Worm (Caenorhabditis elegans) whole organism, L1 larva: ENCODE data around the gene Y6D1A.2.

Experiments
- C34B4.2 ChIP-seq: sonication (generic microtip); optimal IDR thresholded peaks from 2 replicates; lab custom pipeline; 2017; ENCODE audit warnings: mild to moderate bottlenecking, missing genetic modification characterization, missing compliant biosample characterization
- F16B12.6 ChIP-seq: fragments of 150-350 bp; optimal IDR thresholded peaks from 2 replicates; lab custom pipeline; 2014; ENCODE audit warnings: missing biosample characterization, missing genetic modification characterization
- blmp-1 ChIP-seq: fragments of 150-350 bp; optimal IDR thresholded peaks from 2 replicates; lab custom pipeline; 2014; ENCODE audit warnings: missing biosample characterization, missing genetic modification characterization
- ceh-63 ChIP-seq: fragments of 200-800 bp; sonication (Bioruptor generic); optimal IDR thresholded peaks from 2 replicates; lab custom pipeline; 2018; ENCODE audit warnings: mild to moderate bottlenecking, missing genetic modification characterization, missing compliant biosample characterization
- ceh-8 ChIP-seq: fragments of 200-800 bp; sonication (Bioruptor generic); optimal IDR thresholded peaks from 2 replicates; lab custom pipeline; 2018; ENCODE audit warnings: mild to moderate bottlenecking, missing genetic modification characterization, moderate library complexity, missing compliant biosample characterization
- ces-1 ChIP-seq: fragments of 150-350 bp; optimal IDR thresholded peaks from 2 replicates; lab custom pipeline; 2014; ENCODE audit warnings: missing biosample characterization, missing genetic modification reagents, missing genetic modification characterization
- dpl-1 ChIP-seq, 3 experiments: fragments of 150-350 bp in 2 of 3; sonication (generic microtip) in 1 of 3; optimal IDR thresholded peaks; 2 replicates each; lab custom pipeline; 2014 to 2017; ENCODE audit warnings: missing biosample characterization in 3 of 3, missing genetic modification characterization in 3 of 3, missing genetic modification reagents in 3 of 3
- dsc-1 ChIP-seq: sonication (generic microtip); optimal IDR thresholded peaks from 2 replicates; lab custom pipeline; 2016; ENCODE audit warnings: mild to moderate bottlenecking, missing genetic modification characterization, missing compliant biosample characterization
- efl-1 ChIP-seq, 4 experiments: fragments of 150-350 bp; optimal IDR thresholded peaks in 3 of 4; peaks in 1 of 4; 1 replicate in 1 of 4; 2 replicates in 3 of 4; lab custom pipeline; 2014; ENCODE audit warnings: missing biosample characterization in 2 of 4, missing genetic modification characterization in 2 of 4, missing genetic modification reagents in 2 of 4
- egl-27 ChIP-seq, 2 experiments: fragments of 150-350 bp in 1 of 2; sonication (generic microtip); optimal IDR thresholded peaks; 3 replicates each; lab custom pipeline; 2017 to 2018; ENCODE audit warnings: missing biosample characterization in 2 of 2, missing genetic modification characterization in 2 of 2, missing genetic modification reagents in 2 of 2
- elt-3 ChIP-seq, 6 experiments: fragments of 150-350 bp in 1 of 6; sonication (generic microtip); optimal IDR thresholded peaks; 2 replicates each; lab custom pipeline; 2017 to 2018; ENCODE audit warnings: missing biosample characterization in 6 of 6, missing genetic modification characterization in 6 of 6, inconsistent platforms in 1 of 6
- fkh-4 ChIP-seq: sonication (generic microtip); optimal IDR thresholded peaks from 2 replicates; lab custom pipeline; 2016; ENCODE audit warnings: missing compliant biosample characterization, missing genetic modification characterization, borderline replicate concordance
- grh-1 ChIP-seq: fragments of 200-800 bp; sonication (Bioruptor generic); IDR thresholded peaks from 2 replicates; pipeline ENCODE4 v1.3.6; 2022; ENCODE audit warnings: missing genetic modification reagents, missing genetic modification characterization, missing compliant biosample characterization
- hlh-17 ChIP-seq: fragments of 200-800 bp; sonication (Bioruptor generic); optimal IDR thresholded peaks from 2 replicates; lab custom pipeline; 2018; ENCODE audit warnings: missing genetic modification characterization, mild to moderate bottlenecking, missing compliant biosample characterization, moderate library complexity, borderline replicate concordance
- isw-1 ChIP-seq: fragments of 200-800 bp; sonication (Bioruptor generic); IDR thresholded peaks from 2 replicates; pipeline ENCODE4 v1.3.6; 2022; ENCODE audit warnings: missing genetic modification characterization, missing compliant biosample characterization
- jun-1 ChIP-seq: fragments of 150-350 bp; optimal IDR thresholded peaks from 2 replicates; lab custom pipeline; 2014; ENCODE audit warnings: missing biosample characterization, missing genetic modification reagents, missing genetic modification characterization
- lin-14 ChIP-seq: fragments of 200-800 bp; sonication (Bioruptor generic); optimal IDR thresholded peaks from 2 replicates; lab custom pipeline; 2018; ENCODE audit warnings: mild to moderate bottlenecking, missing genetic modification characterization, moderate library complexity, missing compliant biosample characterization
- lin-15B ChIP-seq: fragments of 150-350 bp; sonication (generic microtip); optimal IDR thresholded peaks from 3 replicates; lab custom pipeline; 2014; ENCODE audit warnings: missing biosample characterization, missing genetic modification characterization
- lin-39 ChIP-seq: fragments of 150-350 bp; optimal IDR thresholded peaks from 2 replicates; lab custom pipeline; 2014; ENCODE audit warnings: missing biosample characterization, missing genetic modification reagents, missing genetic modification characterization
- lir-3 ChIP-seq: sonication (generic microtip); optimal IDR thresholded peaks from 2 replicates; lab custom pipeline; 2016; ENCODE audit warnings: mild to moderate bottlenecking, missing genetic modification characterization, moderate library complexity, missing compliant biosample characterization; ENCODE audit not compliant: poor library complexity
- lsy-2 ChIP-seq, 2 experiments: fragments of 150-350 bp; optimal IDR thresholded peaks; 2 replicates each; lab custom pipeline; 2014; ENCODE audit warnings: missing biosample characterization in 2 of 2, missing genetic modification characterization in 2 of 2
- nhr-12 ChIP-seq: sonication (generic microtip); optimal IDR thresholded peaks from 2 replicates; lab custom pipeline; 2017; ENCODE audit warnings: missing biosample characterization, missing genetic modification characterization
- nhr-20 ChIP-seq: sonication (generic microtip); optimal IDR thresholded peaks from 2 replicates; lab custom pipeline; 2016; ENCODE audit warnings: mild to moderate bottlenecking, missing genetic modification characterization, missing compliant biosample characterization
- nhr-237 ChIP-seq: fragments of 150-350 bp; optimal IDR thresholded peaks from 2 replicates; lab custom pipeline; 2014; ENCODE audit warnings: missing biosample characterization, missing genetic modification characterization
- nhr-71 ChIP-seq: sonication (generic microtip); optimal IDR thresholded peaks from 2 replicates; lab custom pipeline; 2016; ENCODE audit warnings: mild to moderate bottlenecking, missing genetic modification characterization, moderate library complexity, missing compliant biosample characterization
- nhr-76 ChIP-seq: sonication (generic microtip); optimal IDR thresholded peaks from 2 replicates; lab custom pipeline; 2017; ENCODE audit warnings: missing biosample characterization, missing genetic modification characterization
- nhr-84 ChIP-seq: sonication (generic microtip); optimal IDR thresholded peaks from 2 replicates; lab custom pipeline; 2017; ENCODE audit warnings: missing biosample characterization, missing genetic modification characterization
- nhr-90 ChIP-seq: sonication (generic microtip); optimal IDR thresholded peaks from 2 replicates; lab custom pipeline; 2016; ENCODE audit warnings: mild to moderate bottlenecking, missing genetic modification characterization, missing compliant biosample characterization; ENCODE audit not compliant: poor library complexity
- pax-3 ChIP-seq: fragments of 200-800 bp; sonication (Bioruptor generic); optimal IDR thresholded peaks from 2 replicates; lab custom pipeline; 2018; ENCODE audit warnings: mild to moderate bottlenecking, missing genetic modification characterization, moderate library complexity, missing compliant biosample characterization
- rnt-1 ChIP-seq: sonication (generic microtip); optimal IDR thresholded peaks from 2 replicates; lab custom pipeline; 2016; ENCODE audit warnings: mild to moderate bottlenecking, missing genetic modification characterization, moderate library complexity, missing compliant biosample characterization
- tbx-2 ChIP-seq: sonication (generic microtip); optimal IDR thresholded peaks from 2 replicates; lab custom pipeline; 2016; ENCODE audit warnings: missing genetic modification characterization, missing compliant biosample characterization
- unc-130 ChIP-seq: fragments of 150-350 bp; optimal IDR thresholded peaks from 2 replicates; lab custom pipeline; 2017; ENCODE audit warnings: missing biosample characterization, missing genetic modification characterization, inconsistent platforms
- unc-62 ChIP-seq: fragments of 150-350 bp; optimal IDR thresholded peaks from 2 replicates; lab custom pipeline; 2014; ENCODE audit warnings: missing biosample characterization, missing genetic modification reagents, missing genetic modification characterization
- unc-86 ChIP-seq: sonication (generic microtip); optimal IDR thresholded peaks from 2 replicates; lab custom pipeline; 2016; ENCODE audit warnings: missing genetic modification characterization, missing compliant biosample characterization
- ztf-11 ChIP-seq, 2 experiments: sonication (generic microtip); optimal IDR thresholded peaks; 2 replicates each; lab custom pipeline; 2016 to 2017; ENCODE audit warnings: missing genetic modification characterization in 2 of 2, missing biosample characterization in 1 of 2, missing compliant biosample characterization in 1 of 2
- ztf-4 ChIP-seq: fragments of 150-350 bp; optimal IDR thresholded peaks from 2 replicates; lab custom pipeline; 2014; ENCODE audit warnings: missing biosample characterization, missing genetic modification characterization

The Y6D1A.2 gene

ce11 chrII:11830601-11831000 lies 10.9 kb upstream of the Y6D1A.2 start (continued):
- TF ChIP-seq dpl-1 (GFP tag; optimal IDR thresholded peaks at IDR 0.05; lab: Kevin White, UChicago) (peak in 2 of 3 experiments; percentile 42 to 67), elt-3 (tag; optimal IDR thresholded peaks at IDR 0.05; lab: Kevin White, UChicago) (peak in 1 of 6 experiments; percentile 12), lin-15B (tag; lab: Kevin White, UChicago) (peak; percentile 4), nhr-84 (tag; lab: Kevin White, UChicago) (no peak), lin-14 (peak; percentile 67), nhr-237 (tag; lab: Kevin White, UChicago) (no peak), isw-1 (GFP tag; lab: Robert Waterston, UW) (no peak), egl-27 (tag; optimal IDR thresholded peaks at IDR 0.05; lab: Kevin White, UChicago) (no peak), rnt-1 (tag; lab: Kevin White, UChicago) (peak; percentile 33), unc-62 (GFP tag; lab: Kevin White, UChicago) (no peak), F16B12.6 (tag; lab: Kevin White, UChicago) (no peak), lin-39 (tag; lab: Kevin White, UChicago) (no peak), lsy-2 (tag; optimal IDR thresholded peaks at IDR 0.05; lab: Kevin White, UChicago) (peak in 1 of 2 experiments; percentile 62), nhr-71 (peak; percentile 35), unc-86 (tag; lab: Kevin White, UChicago) (no peak)

DNA sequence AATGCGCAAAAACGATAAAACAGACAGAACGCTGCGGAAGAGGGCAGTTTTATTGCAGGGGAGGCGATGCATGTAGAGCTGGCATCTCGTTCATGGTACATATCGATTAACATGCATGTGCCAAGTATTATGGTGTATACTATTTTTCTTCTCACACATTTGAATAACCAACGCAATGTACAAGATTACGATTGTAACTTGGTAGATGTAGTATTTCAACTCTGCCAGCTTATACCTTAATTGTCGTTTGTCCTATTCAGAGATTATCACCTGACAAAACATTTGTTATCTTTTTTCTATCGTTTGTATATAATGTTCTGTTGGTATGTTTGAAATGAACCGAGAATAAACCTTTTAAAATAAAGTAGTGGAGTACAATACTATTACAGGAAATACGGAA lies 10.2 kb upstream of the Y6D1A.2 start, which contains the start of gene pes-5:
TSS of gene pes-5 (minus strand) at position 101 of the 400 bp plus-strand sequence.
- TF ChIP-seq pax-3 (tag; lab: Kevin White, UChicago) = no peak
- TF ChIP-seq lir-3 = no peak
- no peak for TF ChIP-seq ceh-63 (GFP tag; lab: Kevin White, UChicago)
- TF ChIP-seq ces-1 (GFP tag; lab: Kevin White, UChicago) = no peak
- TF ChIP-seq dpl-1 (GFP tag; optimal IDR thresholded peaks at IDR 0.05; lab: Kevin White, UChicago) = no peak
- no peak for TF ChIP-seq jun-1 (tag; lab: Kevin White, UChicago)
- TF ChIP-seq grh-1 (GFP tag; lab: Robert Waterston, UW) = no peak
- no peak for TF ChIP-seq ceh-8 (GFP tag; lab: Kevin White, UChicago)
- no peak for TF ChIP-seq egl-27 (tag; optimal IDR thresholded peaks at IDR 0.05; lab: Kevin White, UChicago)
- TF ChIP-seq unc-130 = no peak
- TF ChIP-seq dsc-1 (tag; lab: Kevin White, UChicago) = no peak
- no peak for TF ChIP-seq hlh-17 (GFP tag; lab: Kevin White, UChicago)
- no peak for TF ChIP-seq blmp-1 (tag; lab: Kevin White, UChicago)
- no peak for TF ChIP-seq C34B4.2 (tag; lab: Kevin White, UChicago)
- no peak for TF ChIP-seq ztf-11 (tag; optimal IDR thresholded peaks at IDR 0.05; lab: Kevin White, UChicago)
- no peak for TF ChIP-seq nhr-76 (tag; lab: Kevin White, UChicago)

- TF ChIP-seq efl-1 (optimal IDR thresholded peaks at IDR 0.05; lab: Kevin White, UChicago) (no peak), efl-1 (GFP tag; optimal IDR thresholded peaks at IDR 0.05 in 1 of 2; lab: Kevin White, UChicago) (peak in 1 of 2 experiments; percentile 45), nhr-20 (tag; lab: Kevin White, UChicago) (no peak), C34B4.2 (tag; lab: Kevin White, UChicago) (no peak), nhr-90 (tag; lab: Kevin White, UChicago) (no peak), hlh-17 (GFP tag; lab: Kevin White, UChicago) (no peak)
Observed at ce11 chrII:11823566-11824308, 4.0 kb upstream of the Y6D1A.2 start, which contains the start of gene Y6D1A.1. TSS of gene Y6D1A.1 (minus strand) at chrII:11823616.

DNA sequence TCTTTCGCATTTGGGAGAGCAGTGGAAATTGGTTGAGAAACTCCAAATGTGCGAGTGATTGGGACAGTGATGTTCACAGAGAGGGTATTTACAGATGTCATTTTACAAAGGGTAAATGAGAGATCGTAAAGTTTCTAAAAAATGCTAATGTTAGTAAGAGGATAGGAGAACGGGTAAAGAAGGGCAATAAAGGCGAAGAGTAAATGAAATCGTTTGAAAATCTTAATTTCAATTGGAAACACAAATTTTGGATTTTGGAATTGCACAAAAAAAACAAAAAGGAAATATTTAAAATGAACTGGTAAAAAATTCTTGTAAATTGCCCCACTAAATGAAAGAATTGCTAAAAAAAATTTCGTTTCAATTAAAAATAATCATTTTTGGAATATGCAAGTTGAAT lies 3.2 kb downstream of the Y6D1A.2 start, which contains the start of gene pap-3:
TSS of gene pap-3 (minus strand) at position 101 of the 400 bp plus-strand sequence.
- TF ChIP-seq egl-27 (tag; optimal IDR thresholded peaks at IDR 0.05; lab: Kevin White, UChicago) = no peak
- TF ChIP-seq fkh-4 (tag; lab: Kevin White, UChicago) = no peak
- no peak for TF ChIP-seq nhr-12 (tag; lab: Kevin White, UChicago)
- TF ChIP-seq ztf-4 (tag; lab: Kevin White, UChicago) = no peak
- no peak for TF ChIP-seq nhr-20 (tag; lab: Kevin White, UChicago)
- TF ChIP-seq tbx-2 = no peak
- TF ChIP-seq nhr-71 = no peak
